Fruit fly (Drosophila melanogaster) whole organism, embryonic: ENCODE results near the gene Cpr73D.
A peak's percentile ranks its signal among the peaks of the same experiment; 100 is the strongest.

ENCODE experiments used
- Bdp1 ChIP-seq: fragments of 200-800 bp; sonication (Bioruptor generic); optimal IDR thresholded peaks from 3 replicates; lab custom pipeline; 2016; ENCODE audit warnings: missing biosample characterization, missing genetic modification characterization
- C15 ChIP-seq: fragments of 200-800 bp; sonication (Bioruptor generic); IDR thresholded peaks from 3 replicates; pipeline ENCODE4 v1.3.6; 2022; ENCODE audit warnings: missing biosample characterization, missing genetic modification characterization
- CG10431 ChIP-seq: fragments of 200-800 bp; sonication (Bioruptor generic); optimal IDR thresholded peaks from 3 replicates; lab custom pipeline; 2018; ENCODE audit warnings: missing biosample characterization, mild to moderate bottlenecking, missing genetic modification characterization
- CG10979 ChIP-seq: fragments of 200-800 bp; sonication (Bioruptor generic); optimal IDR thresholded peaks from 2 replicates; lab custom pipeline; 2018; ENCODE audit warnings: missing biosample characterization, mild to moderate bottlenecking, missing genetic modification characterization, moderate library complexity
- CG12391 ChIP-seq: fragments of 200-800 bp; sonication (Bioruptor generic); optimal IDR thresholded peaks from 3 replicates; lab custom pipeline; 2018; ENCODE audit warnings: missing biosample characterization, mild to moderate bottlenecking, missing genetic modification characterization, moderate library complexity
- CG13123 ChIP-seq: fragments of 200-800 bp; sonication (Bioruptor generic); optimal IDR thresholded peaks from 2 replicates; lab custom pipeline; 2016; ENCODE audit warnings: missing biosample characterization, missing genetic modification characterization
- CG14860 ChIP-seq: fragments of 200-800 bp; sonication (Bioruptor generic); IDR thresholded peaks from 3 replicates; pipeline ENCODE4 v1.3.6; 2022; ENCODE audit warnings: missing biosample characterization, missing genetic modification characterization; ENCODE audit not compliant: partially characterized antibody
- CG1603 ChIP-seq: fragments of 200-800 bp; sonication (Bioruptor generic); optimal IDR thresholded peaks from 2 replicates; lab custom pipeline; 2019; ENCODE audit warnings: missing biosample characterization, mild to moderate bottlenecking, missing genetic modification characterization, moderate library complexity
- CG16779 ChIP-seq: fragments of 200-800 bp; sonication (Bioruptor generic); IDR thresholded peaks from 2 replicates; pipeline ENCODE4 v1.3.6; 2022; ENCODE audit warnings: missing biosample characterization, missing genetic modification characterization
- CG18476 ChIP-seq: fragments of 200-800 bp; sonication (Bioruptor generic); optimal IDR thresholded peaks from 2 replicates; lab custom pipeline; 2016; ENCODE audit warnings: missing biosample characterization, mild to moderate bottlenecking, missing genetic modification characterization
- CG32767 ChIP-seq: fragments of 200-800 bp; sonication (Bioruptor generic); IDR thresholded peaks from 2 replicates; pipeline ENCODE4 v1.3.6; 2022; ENCODE audit warnings: missing biosample characterization, missing genetic modification characterization
- CG3281 ChIP-seq: fragments of 200-800 bp; sonication (Bioruptor generic); optimal IDR thresholded peaks from 3 replicates; lab custom pipeline; 2017; ENCODE audit warnings: missing biosample characterization, mild to moderate bottlenecking, missing genetic modification characterization
- CG4328 ChIP-seq: fragments of 200-800 bp; sonication (Bioruptor generic); optimal IDR thresholded peaks from 3 replicates; lab custom pipeline; 2017; ENCODE audit warnings: missing biosample characterization, missing genetic modification reagents, missing genetic modification characterization
- CG4854 ChIP-seq: fragments of 200-800 bp; sonication (Bioruptor generic); optimal IDR thresholded peaks from 2 replicates; lab custom pipeline; 2016; ENCODE audit warnings: missing biosample characterization, missing genetic modification characterization, inconsistent platforms
- CG7556 ChIP-seq: fragments of 200-800 bp; sonication (Bioruptor generic); optimal IDR thresholded peaks from 2 replicates; lab custom pipeline; 2017; ENCODE audit warnings: missing biosample characterization, mild to moderate bottlenecking, missing genetic modification characterization
- CG7839 ChIP-seq: fragments of 200-800 bp; sonication (Bioruptor generic); optimal IDR thresholded peaks from 3 replicates; lab custom pipeline; 2018; ENCODE audit warnings: missing biosample characterization, mild to moderate bottlenecking, missing genetic modification characterization, moderate library complexity
- CG9437 ChIP-seq: fragments of 200-800 bp; sonication (Bioruptor generic); optimal IDR thresholded peaks from 2 replicates; lab custom pipeline; 2018; ENCODE audit warnings: missing biosample characterization, mild to moderate bottlenecking, missing genetic modification characterization
- Dp ChIP-seq: fragments of 200-800 bp; sonication (Bioruptor generic); optimal IDR thresholded peaks from 2 replicates; lab custom pipeline; 2018; ENCODE audit warnings: missing biosample characterization, mild to moderate bottlenecking, missing genetic modification characterization, moderate library complexity
- Ets97D ChIP-seq: fragments of 200-800 bp; sonication (Bioruptor generic); optimal IDR thresholded peaks from 3 replicates; lab custom pipeline; 2016; ENCODE audit warnings: missing biosample characterization, missing genetic modification characterization
- Fer1 ChIP-seq: fragments of 200-800 bp; sonication (Bioruptor generic); optimal IDR thresholded peaks from 2 replicates; lab custom pipeline; 2017; ENCODE audit warnings: missing biosample characterization, mild to moderate bottlenecking, missing genetic modification characterization
- H15 ChIP-seq: fragments of 200-800 bp; sonication (Bioruptor generic); IDR thresholded peaks from 3 replicates; pipeline ENCODE4 v1.3.6; 2022; ENCODE audit warnings: missing biosample characterization, missing genetic modification characterization
- Hmr ChIP-seq: fragments of 200-800 bp; sonication (Bioruptor generic); optimal IDR thresholded peaks from 3 replicates; lab custom pipeline; 2017; ENCODE audit warnings: mild to moderate bottlenecking, missing biosample characterization, missing genetic modification reagents, missing genetic modification characterization
- Hr51 ChIP-seq, 2 experiments: fragments of 200-800 bp; sonication (Bioruptor generic); optimal IDR thresholded peaks; 2 replicates in 1 of 2; 3 replicates in 1 of 2; lab custom pipeline; 2016 to 2018; ENCODE audit warnings: missing biosample characterization in 2 of 2, missing genetic modification characterization in 2 of 2, mild to moderate bottlenecking in 1 of 2, moderate library complexity in 1 of 2
- Max ChIP-seq: fragments of 200-800 bp; sonication (Bioruptor generic); optimal IDR thresholded peaks from 2 replicates; lab custom pipeline; 2016; ENCODE audit warnings: missing biosample characterization, mild to moderate bottlenecking, missing genetic modification characterization
- Med ChIP-seq: fragments of 200-800 bp; sonication (Bioruptor generic); peaks from one replicate; lab custom pipeline; 2016; ENCODE audit warnings: missing biosample characterization, missing genetic modification characterization, mild to moderate bottlenecking, inconsistent platforms, moderate library complexity
- amos ChIP-seq: fragments of 200-800 bp; sonication (Bioruptor generic); IDR thresholded peaks from 2 replicates; pipeline ENCODE4 v1.3.6; 2022; ENCODE audit warnings: missing biosample characterization, missing genetic modification characterization; ENCODE audit not compliant: partially characterized antibody
- cad ChIP-seq: fragments of >200 bp; optimal IDR thresholded peaks from 2 replicates; lab custom pipeline; 2017; ENCODE audit warnings: missing biosample characterization, missing genetic modification characterization
- dimm ChIP-seq: fragments of 200-800 bp; sonication (Bioruptor generic); IDR thresholded peaks from 2 replicates; pipeline ENCODE4 v1.3.6; 2022; ENCODE audit warnings: missing biosample characterization, missing genetic modification characterization
- fd96Cb ChIP-seq: fragments of 200-800 bp; sonication (Bioruptor generic); optimal IDR thresholded peaks from 2 replicates; lab custom pipeline; 2018; ENCODE audit warnings: missing biosample characterization, mild to moderate bottlenecking, missing genetic modification characterization, moderate library complexity
- ftz-f1 ChIP-seq: fragments of 200-800 bp; sonication (Bioruptor generic); optimal IDR thresholded peaks from 2 replicates; lab custom pipeline; 2016; ENCODE audit warnings: missing biosample characterization, missing genetic modification characterization
- gcm ChIP-seq: fragments of 200-800 bp; sonication (Bioruptor generic); optimal IDR thresholded peaks from 2 replicates; lab custom pipeline; 2019; ENCODE audit warnings: missing biosample characterization, mild to moderate bottlenecking, missing genetic modification characterization, moderate library complexity
- hbn ChIP-seq: fragments of 200-800 bp; sonication (Bioruptor generic); IDR thresholded peaks from 2 replicates; pipeline ENCODE4 v1.3.6; 2022; ENCODE audit warnings: missing biosample characterization, missing genetic modification characterization; ENCODE audit not compliant: partially characterized antibody
- hkb ChIP-seq, 2 experiments: fragments of 200-800 bp in 1 of 2; fragments of >200 bp in 1 of 2; sonication (Bioruptor generic) in 1 of 2; IDR thresholded peaks in 1 of 2; optimal IDR thresholded peaks in 1 of 2; 2 replicates each; pipeline versions ENCODE4 v1.3.6 to Lab custom; 2017 to 2022; ENCODE audit warnings: missing biosample characterization in 1 of 2, missing genetic modification characterization in 1 of 2
- jing ChIP-seq: fragments of 200-800 bp; sonication (Bioruptor generic); optimal IDR thresholded peaks from 2 replicates; lab custom pipeline; 2018; ENCODE audit warnings: missing biosample characterization, mild to moderate bottlenecking, missing genetic modification characterization
- knrl ChIP-seq: fragments of 200-800 bp; sonication (Bioruptor generic); IDR thresholded peaks from 3 replicates; pipeline ENCODE4 v1.3.6; 2022; ENCODE audit warnings: missing biosample characterization, missing genetic modification characterization; ENCODE audit not compliant: partially characterized antibody
- lbe ChIP-seq: fragments of 200-800 bp; sonication (Bioruptor generic); optimal IDR thresholded peaks from 2 replicates; lab custom pipeline; 2016; ENCODE audit warnings: missing biosample characterization, mild to moderate bottlenecking, missing genetic modification characterization
- luna ChIP-seq: fragments of 200-800 bp; sonication (Bioruptor generic); optimal IDR thresholded peaks from 2 replicates; lab custom pipeline; 2016; ENCODE audit warnings: missing biosample characterization, missing genetic modification characterization
- mam ChIP-seq: fragments of 200-800 bp; sonication (Bioruptor generic); optimal IDR thresholded peaks from 3 replicates; lab custom pipeline; 2016; ENCODE audit warnings: missing biosample characterization, missing genetic modification characterization
- nmo ChIP-seq: fragments of 200-800 bp; sonication (Bioruptor generic); optimal IDR thresholded peaks from 2 replicates; lab custom pipeline; 2018; ENCODE audit warnings: missing biosample characterization, mild to moderate bottlenecking, missing genetic modification characterization, moderate library complexity
- otp ChIP-seq: fragments of 200-800 bp; sonication (Bioruptor generic); IDR thresholded peaks from 3 replicates; pipeline ENCODE4, ENCODE4 v1.3.6; 2022; ENCODE audit warnings: missing biosample characterization, missing genetic modification characterization
- pb ChIP-seq: fragments of 200-800 bp; sonication (Bioruptor generic); optimal IDR thresholded peaks from 3 replicates; lab custom pipeline; 2016; ENCODE audit warnings: missing biosample characterization, missing genetic modification characterization
- pho ChIP-seq: fragments of 200-800 bp; sonication (Bioruptor generic); optimal IDR thresholded peaks from 2 replicates; lab custom pipeline; 2016; ENCODE audit warnings: missing biosample characterization, missing genetic modification characterization
- schlank ChIP-seq: fragments of 200-800 bp; sonication (Bioruptor generic); optimal IDR thresholded peaks from 2 replicates; lab custom pipeline; 2018; ENCODE audit warnings: missing biosample characterization, mild to moderate bottlenecking, missing genetic modification characterization
- slou ChIP-seq: fragments of 200-800 bp; sonication (Bioruptor generic); optimal IDR thresholded peaks from 3 replicates; lab custom pipeline; 2016; ENCODE audit warnings: missing biosample characterization, missing genetic modification characterization
- tin ChIP-seq: fragments of 200-800 bp; sonication (Bioruptor generic); optimal IDR thresholded peaks from 3 replicates; lab custom pipeline; 2016; ENCODE audit warnings: missing biosample characterization, missing genetic modification characterization
- tna ChIP-seq: fragments of 200-800 bp; sonication (Bioruptor generic); IDR thresholded peaks from 2 replicates; pipeline ENCODE4 v1.3.6; 2022; ENCODE audit warnings: missing biosample characterization, missing genetic modification characterization; ENCODE audit not compliant: partially characterized antibody
- twi ChIP-seq: fragments of 200-800 bp; optimal IDR thresholded peaks from 2 replicates; lab custom pipeline; 2019; ENCODE audit warnings: missing biosample characterization, mild to moderate bottlenecking, missing genetic modification characterization, moderate library complexity
- tx ChIP-seq: fragments of 200-800 bp; sonication (Bioruptor generic); optimal IDR thresholded peaks from 2 replicates; lab custom pipeline; 2016; ENCODE audit warnings: missing biosample characterization, missing genetic modification characterization
- vnd ChIP-seq: fragments of 200-800 bp; sonication (Bioruptor generic); IDR thresholded peaks from 3 replicates; pipeline ENCODE4 v1.3.6; 2022; ENCODE audit warnings: missing biosample characterization, missing genetic modification characterization; ENCODE audit not compliant: partially characterized antibody

The Cpr73D gene

DNA sequence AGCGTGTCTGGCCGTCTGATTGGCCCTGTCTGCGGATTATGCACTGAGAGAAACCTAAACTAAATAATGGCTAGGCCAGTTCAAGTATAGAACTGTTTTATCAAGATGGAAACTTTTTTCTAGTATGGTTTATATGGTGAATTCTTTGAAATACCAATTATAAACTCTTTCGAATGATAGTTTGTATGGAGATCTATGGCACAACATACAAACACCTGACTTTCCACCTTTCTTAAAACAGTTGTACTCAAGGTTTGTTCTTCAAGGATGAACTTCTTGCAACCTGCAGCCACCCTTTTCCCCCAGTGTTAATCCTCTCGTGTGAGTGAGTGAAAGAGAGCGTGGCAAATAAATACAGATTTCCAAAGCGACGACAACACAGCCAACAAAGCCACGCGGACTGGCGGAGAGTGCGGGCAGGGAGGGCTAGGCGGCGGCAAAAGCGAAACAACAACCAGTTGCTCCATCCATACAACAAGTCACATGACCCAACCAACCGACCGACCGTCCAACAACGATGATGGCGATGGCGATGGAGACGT lies 46.8 kb upstream of the Cpr73D start (continued):
- TF ChIP-seq nmo (GFP tag; lab: Kevin White, UChicago) (peak; percentile 93), slou (GFP tag; lab: Kevin White, UChicago) (peak; percentile 73), luna (GFP tag; lab: Kevin White, UChicago) (peak; percentile 76), gcm (GFP tag; lab: Kevin White, UChicago) (peak; percentile 81), Hr51 (GFP tag; optimal IDR thresholded peaks at IDR 0.05; lab: Kevin White, UChicago) (peak; percentile 82 to 95), hbn (no peak), tx (peak; percentile 86), CG18476 (peak; percentile 68), schlank (tag; lab: Kevin White, UChicago) (peak; percentile 71), CG10979 (tag; lab: Kevin White, UChicago) (peak; percentile 79), hkb (optimal IDR thresholded peaks at IDR 0.05; lab: Kevin White, UChicago) (no peak), hkb (GFP tag; IDR thresholded peaks at IDR 0.05; lab: Robert Waterston, UW) (peak; percentile 89), CG13123 (GFP tag; lab: Kevin White, UChicago) (peak; percentile 77), Dp (no peak), fd96Cb (tag; lab: Kevin White, UChicago) (peak; percentile 92), mam (GFP tag; lab: Kevin White, UChicago) (peak; percentile 88), CG1603 (tag; lab: Kevin White, UChicago) (peak; percentile 71), CG7556 (GFP tag; lab: Kevin White, UChicago) (peak; percentile 93), CG10431 (GFP tag; lab: Kevin White, UChicago) (peak; percentile 43), ftz-f1 (no peak), H15 (GFP tag; lab: Robert Waterston, UW) (peak; percentile 80), amos (GFP tag; lab: Robert Waterston, UW) (no peak), CG16779 (GFP tag; lab: Robert Waterston, UW) (no peak; the same call in 1 of the 2 replicates), Hmr (GFP tag; lab: Kevin White, UChicago) (peak; percentile 87), pb (GFP tag; lab: Kevin White, UChicago) (peak; percentile 72), Fer1 (peak; percentile 87), CG9437 (GFP tag; lab: Kevin White, UChicago) (peak; percentile 83), CG7839 (peak; percentile 93), CG32767 (GFP tag; lab: Robert Waterston, UW) (peak; percentile 89), CG14860 (GFP tag; lab: Robert Waterston, UW) (no peak), tna (GFP tag; lab: Robert Waterston, UW) (no peak), CG3281 (peak; percentile 90), cad (GFP tag; lab: Kevin White, UChicago) (no peak), Max (GFP tag; lab: Kevin White, UChicago) (peak; percentile 78), lbe (no peak), Bdp1 (GFP tag; lab: Kevin White, UChicago) (peak; percentile 61), CG4854 (GFP tag; lab: Kevin White, UChicago) (peak; percentile 81), pho (GFP tag; lab: Kevin White, UChicago) (peak; percentile 92), C15 (peak; percentile 85), dimm (GFP tag; lab: Robert Waterston, UW) (peak; percentile 73), knrl (GFP tag; lab: Robert Waterston, UW) (no peak), Ets97D (peak; percentile 55), CG12391 (peak; percentile 87), jing (GFP tag; lab: Kevin White, UChicago) (peak; percentile 79), twi (tag; lab: Kevin White, UChicago) (peak; percentile 67), tin (GFP tag; lab: Kevin White, UChicago) (peak; percentile 83), CG4328 (GFP tag; lab: Kevin White, UChicago) (peak; percentile 53), otp (GFP tag; lab: Robert Waterston, UW) (no peak; the same call in 1 of the 3 replicates), vnd (GFP tag; lab: Robert Waterston, UW) (no peak), Med (GFP tag; lab: Kevin White, UChicago) (peak; percentile 98)
